Worm (Caenorhabditis elegans) whole organism, L3 larva: Measurements from ENCODE around the gene aars-1.
"Not testable (repeated sequence)": the region's sequence is repeated elsewhere in the genome, so short reads cannot be mapped to it uniquely, and the experiment has no call there.

Experiments used
- R02D3.7 ChIP-seq: fragments of 150-350 bp; optimal IDR thresholded peaks from 2 replicates; lab custom pipeline; 2014; ENCODE audit warnings: missing biosample characterization, missing genetic modification characterization
- ZK546.5 ChIP-seq: sonication (generic microtip); optimal IDR thresholded peaks from 2 replicates; lab custom pipeline; 2017; ENCODE audit warnings: missing biosample characterization, missing genetic modification characterization
- aly-2 ChIP-seq: fragments of 150-350 bp; optimal IDR thresholded peaks from 2 replicates; lab custom pipeline; 2014; ENCODE audit warnings: missing biosample characterization, missing genetic modification characterization
- ceh-16 ChIP-seq: sonication (generic microtip); optimal IDR thresholded peaks from 2 replicates; lab custom pipeline; 2017; ENCODE audit warnings: missing biosample characterization, missing genetic modification characterization
- ceh-28 ChIP-seq: fragments of 150-350 bp; optimal IDR thresholded peaks from 2 replicates; lab custom pipeline; 2014; ENCODE audit warnings: missing biosample characterization, missing genetic modification reagents, missing genetic modification characterization
- ceh-9 ChIP-seq: sonication (generic microtip); optimal IDR thresholded peaks from 2 replicates; lab custom pipeline; 2018; ENCODE audit warnings: missing biosample characterization, missing genetic modification characterization
- daf-12 ChIP-seq: fragments of 150-350 bp; optimal IDR thresholded peaks from 2 replicates; lab custom pipeline; 2014; ENCODE audit warnings: missing biosample characterization, missing genetic modification reagents, missing genetic modification characterization
- egl-27 ChIP-seq: sonication (generic microtip); optimal IDR thresholded peaks from 4 replicates; lab custom pipeline; 2017; ENCODE audit warnings: missing biosample characterization, missing genetic modification reagents, missing genetic modification characterization
- egl-5 ChIP-seq: fragments of 150-350 bp; optimal IDR thresholded peaks from 2 replicates; lab custom pipeline; 2017; ENCODE audit warnings: missing biosample characterization, missing genetic modification reagents, missing genetic modification characterization, inconsistent platforms
- elt-2 ChIP-seq: sonication (generic microtip); optimal IDR thresholded peaks from 2 replicates; lab custom pipeline; 2016; ENCODE audit warnings: missing genetic modification reagents, mild to moderate bottlenecking, missing genetic modification characterization, missing compliant biosample characterization
- elt-3 ChIP-seq, 3 experiments: fragments of 150-350 bp in 1 of 3; sonication (generic microtip) in 2 of 3; optimal IDR thresholded peaks; 2 replicates in 2 of 3; 4 replicates in 1 of 3; lab custom pipeline; 2014 to 2017; ENCODE audit warnings: missing biosample characterization in 3 of 3, missing genetic modification characterization in 3 of 3
- fkh-10 ChIP-seq: sonication (generic microtip); optimal IDR thresholded peaks from 2 replicates; lab custom pipeline; 2017; ENCODE audit warnings: missing biosample characterization, missing genetic modification reagents, missing genetic modification characterization
- fkh-2 ChIP-seq: fragments of 150-350 bp; optimal IDR thresholded peaks from 2 replicates; lab custom pipeline; 2014; ENCODE audit warnings: missing biosample characterization, missing genetic modification reagents, missing genetic modification characterization
- fos-1 ChIP-seq: fragments of 150-350 bp; optimal IDR thresholded peaks from 2 replicates; lab custom pipeline; 2014; ENCODE audit warnings: missing biosample characterization, missing genetic modification characterization
- lin-15B ChIP-seq: fragments of 150-350 bp; optimal IDR thresholded peaks from 2 replicates; lab custom pipeline; 2014; ENCODE audit warnings: missing biosample characterization, missing genetic modification characterization
- lin-39 ChIP-seq: fragments of 150-350 bp; optimal IDR thresholded peaks from 2 replicates; lab custom pipeline; 2018; ENCODE audit warnings: missing biosample characterization, missing genetic modification reagents, missing genetic modification characterization
- lsy-12 ChIP-seq: sonication (generic microtip); optimal IDR thresholded peaks from 2 replicates; lab custom pipeline; 2016; ENCODE audit warnings: mild to moderate bottlenecking, missing genetic modification characterization, missing compliant biosample characterization
- nfya-1 ChIP-seq: sonication (generic microtip); optimal IDR thresholded peaks from 2 replicates; lab custom pipeline; 2017; ENCODE audit warnings: missing genetic modification characterization, mild to moderate bottlenecking, missing compliant biosample characterization, antibody characterized with exemption, moderate library complexity; ENCODE audit not compliant: insufficient read depth
- nhr-11 ChIP-seq: fragments of 150-350 bp; optimal IDR thresholded peaks from 2 replicates; lab custom pipeline; 2014; ENCODE audit warnings: missing biosample characterization, missing genetic modification characterization
- nhr-23 ChIP-seq: fragments of 150-350 bp; optimal IDR thresholded peaks from 2 replicates; lab custom pipeline; 2014; ENCODE audit warnings: missing biosample characterization, missing genetic modification reagents, missing genetic modification characterization
- nhr-237 ChIP-seq: fragments of 150-350 bp; optimal IDR thresholded peaks from 2 replicates; lab custom pipeline; 2014; ENCODE audit warnings: missing biosample characterization, missing genetic modification characterization
- nhr-25 ChIP-seq: sonication (generic microtip); optimal IDR thresholded peaks from 2 replicates; lab custom pipeline; 2017; ENCODE audit warnings: missing biosample characterization, missing genetic modification characterization
- nhr-28 ChIP-seq: fragments of 150-350 bp; optimal IDR thresholded peaks from 2 replicates; lab custom pipeline; 2014; ENCODE audit warnings: missing biosample characterization, missing genetic modification characterization
- nhr-76 ChIP-seq: fragments of 150-350 bp; sonication (generic microtip); optimal IDR thresholded peaks from 5 replicates; lab custom pipeline; 2014; ENCODE audit warnings: missing biosample characterization, missing genetic modification characterization
- pqm-1 ChIP-seq: fragments of 150-350 bp; optimal IDR thresholded peaks from 2 replicates; lab custom pipeline; 2017; ENCODE audit warnings: missing biosample characterization, missing genetic modification characterization, inconsistent platforms
- sea-2 ChIP-seq: fragments of 150-350 bp; sonication (generic microtip); optimal IDR thresholded peaks from 4 replicates; lab custom pipeline; 2014; ENCODE audit warnings: missing biosample characterization, missing genetic modification reagents, missing genetic modification characterization
- skn-1 ChIP-seq: fragments of 150-350 bp; optimal IDR thresholded peaks from 2 replicates; lab custom pipeline; 2014; ENCODE audit warnings: missing biosample characterization, missing genetic modification characterization
- snpc-4 ChIP-seq: fragments of 150-350 bp; optimal IDR thresholded peaks from 2 replicates; lab custom pipeline; 2014; ENCODE audit warnings: missing biosample characterization, missing genetic modification characterization
- unc-39 ChIP-seq: sonication (generic microtip); optimal IDR thresholded peaks from 4 replicates; lab custom pipeline; 2017; ENCODE audit warnings: missing biosample characterization, missing genetic modification characterization
- unc-62 ChIP-seq: fragments of 150-350 bp; sonication (generic microtip); optimal IDR thresholded peaks from 4 replicates; lab custom pipeline; 2014; ENCODE audit warnings: missing biosample characterization, missing genetic modification reagents, missing genetic modification characterization
- zag-1 ChIP-seq: fragments of 150-350 bp; optimal IDR thresholded peaks from 2 replicates; lab custom pipeline; 2014; ENCODE audit warnings: missing biosample characterization, missing genetic modification characterization
- ztf-11 ChIP-seq: fragments of 150-350 bp; optimal IDR thresholded peaks from 2 replicates; lab custom pipeline; 2014; ENCODE audit warnings: missing biosample characterization, missing genetic modification characterization
- ztf-4 ChIP-seq: fragments of 150-350 bp; optimal IDR thresholded peaks from 2 replicates; lab custom pipeline; 2014; ENCODE audit warnings: missing biosample characterization, missing genetic modification characterization

aars-1 gene

ce11 chrII:11443862-11444261 is 20.4 kb downstream of the aars-1 start, which contains the start of gene adbp-1:
Gene adbp-1 (plus strand): TSS chrII:11444162.
- no peak for TF ChIP-seq fkh-2 (tag; lab: Kevin White, UChicago)
- no peak for TF ChIP-seq lsy-12
- no peak for TF ChIP-seq ztf-11 (tag; lab: Kevin White, UChicago)
- TF ChIP-seq nhr-11 (tag; lab: Kevin White, UChicago) = no peak
- TF ChIP-seq zag-1 (tag; lab: Kevin White, UChicago) = no peak
- TF ChIP-seq lin-39 (tag; lab: Kevin White, UChicago) = no peak
- no peak for TF ChIP-seq sea-2 (GFP tag; lab: Kevin White, UChicago)
- TF ChIP-seq ceh-9 (tag; lab: Kevin White, UChicago) = no peak
- TF ChIP-seq egl-27 (tag; lab: Kevin White, UChicago) = no peak
- TF ChIP-seq, all 47 proteins: peak for 0

DNA sequence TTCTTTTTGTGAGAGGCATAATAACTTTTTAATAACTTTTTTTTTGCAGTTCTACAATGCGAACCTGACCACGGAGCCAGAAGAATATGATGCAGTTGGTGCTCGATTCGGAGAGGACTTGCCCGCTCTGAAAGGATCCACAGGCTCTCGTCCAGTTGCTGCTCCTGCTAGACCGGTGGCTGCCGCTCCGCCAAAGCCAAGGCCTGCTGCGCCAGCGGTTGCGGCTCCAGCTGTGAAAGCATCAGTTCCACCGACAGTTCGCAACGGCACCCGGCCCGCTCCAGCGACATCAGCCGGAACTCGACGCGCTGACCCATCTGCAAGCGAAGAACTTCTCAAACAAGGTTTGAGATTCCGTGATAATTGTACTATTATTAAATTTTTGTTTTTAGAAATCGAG is 21.2 kb downstream of the aars-1 start:
- TF ChIP-seq egl-5 (tag; lab: Kevin White, UChicago) (no peak), egl-27 (tag; lab: Kevin White, UChicago) (no peak), lsy-12 (no peak), skn-1 (tag; lab: Kevin White, UChicago) (no peak), nhr-23 (tag; lab: Kevin White, UChicago) (no peak), zag-1 (tag; lab: Kevin White, UChicago) (no peak), pqm-1 (no peak), ZK546.5 (no peak), ceh-9 (tag; lab: Kevin White, UChicago) (no peak), ceh-28 (tag; lab: Kevin White, UChicago) (no peak), ztf-11 (tag; lab: Kevin White, UChicago) (no peak), R02D3.7 (tag; lab: Kevin White, UChicago) (no peak), sea-2 (GFP tag; lab: Kevin White, UChicago) (no peak), ztf-4 (tag; lab: Kevin White, UChicago) (no peak), nfya-1 (tag; lab: Kevin White, UChicago) (no peak), nhr-25 (tag; lab: Kevin White, UChicago) (no peak), daf-12 (tag; lab: Kevin White, UChicago) (no peak), ceh-16 (tag; lab: Kevin White, UChicago) (no peak), fos-1 (no peak), elt-3 (tag; optimal IDR thresholded peaks at IDR 0.05; lab: Kevin White, UChicago) (no peak)

ce11 chrII:11442425-11442824 is 21.9 kb downstream of the aars-1 start, which contains the start of gene ebp-2:
Gene ebp-2 (plus strand): TSS chrII:11442725.
- TF ChIP-seq lsy-12; nhr-237 (tag; lab: Kevin White, UChicago); lin-39 (tag; lab: Kevin White, UChicago): not testable (repeated sequence)

- TF ChIP-seq nhr-25 (tag; lab: Kevin White, UChicago) (peak; percentile 17), unc-39 (tag; lab: Kevin White, UChicago) (no peak), unc-62 (GFP tag; lab: Kevin White, UChicago) (no peak), lin-39 (tag; lab: Kevin White, UChicago) (peak; percentile 67), elt-3 (tag; optimal IDR thresholded peaks at IDR 0.05; lab: Kevin White, UChicago) (no peak), R02D3.7 (tag; lab: Kevin White, UChicago) (peak; percentile 85), nhr-11 (tag; lab: Kevin White, UChicago) (no peak), nhr-23 (tag; lab: Kevin White, UChicago) (peak; percentile 51), nhr-28 (tag; lab: Kevin White, UChicago) (no peak), lin-15B (tag; lab: Kevin White, UChicago) (peak; percentile 46), nfya-1 (tag; lab: Kevin White, UChicago) (peak; percentile 37)
Observed at ce11 chrII:11440265-11440664, 24.0 kb downstream of the aars-1 start, which contains the start of gene VW02B12L.2. Gene VW02B12L.2 (minus strand): TSS chrII:11440329.

DNA sequence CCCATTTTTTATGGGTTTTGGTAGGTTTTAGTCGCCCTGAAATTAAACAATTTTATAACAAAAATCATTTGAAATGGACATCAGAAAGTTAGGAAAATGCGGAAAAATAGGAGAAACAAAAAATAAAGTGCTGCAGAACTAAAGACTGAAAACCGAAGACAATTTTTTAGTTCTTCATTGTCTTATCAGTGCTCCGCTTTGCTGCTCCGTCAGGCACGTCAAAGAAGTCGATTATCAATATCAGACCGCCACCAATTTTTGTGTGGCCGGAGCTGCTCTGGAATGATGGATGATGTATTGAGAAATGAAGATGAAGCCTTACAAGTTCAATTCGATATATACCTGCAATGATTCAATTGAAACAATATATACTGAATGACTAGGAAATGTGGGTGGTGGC is 25.9 kb downstream of the aars-1 start, which contains the start of gene vha-6:
TSS of gene vha-6 (minus strand) at position 36 of the 400 bp plus-strand sequence.
- TF ChIP-seq lsy-12 (no peak), fkh-10 (GFP tag; lab: Kevin White, UChicago) (no peak), pqm-1 (peak; percentile 69), snpc-4 (tag; lab: Kevin White, UChicago) (no peak), lin-39 (tag; lab: Kevin White, UChicago) (no peak), egl-27 (tag; lab: Kevin White, UChicago) (no peak), lin-15B (tag; lab: Kevin White, UChicago) (no peak), ZK546.5 (no peak), unc-39 (tag; lab: Kevin White, UChicago) (no peak), elt-2 (tag; lab: Kevin White, UChicago) (peak; percentile 83), aly-2 (tag; lab: Kevin White, UChicago) (no peak), nhr-76 (tag; lab: Kevin White, UChicago) (no peak)
